Worm (Caenorhabditis elegans) whole organism, L3 larva: Measurements from ENCODE around the gene R02F11.3.

ENCODE experiments used
- R02D3.7 ChIP-seq: fragments of 150-350 bp; optimal IDR thresholded peaks from 2 replicates; lab custom pipeline; 2014; ENCODE audit warnings: missing biosample characterization, missing genetic modification characterization
- ZK546.5 ChIP-seq: sonication (generic microtip); optimal IDR thresholded peaks from 2 replicates; lab custom pipeline; 2017; ENCODE audit warnings: missing biosample characterization, missing genetic modification characterization
- ama-1 ChIP-seq: fragments of 150-350 bp; optimal IDR thresholded peaks from 2 replicates; lab custom pipeline; 2018
- ceh-28 ChIP-seq: fragments of 150-350 bp; optimal IDR thresholded peaks from 2 replicates; lab custom pipeline; 2014; ENCODE audit warnings: missing biosample characterization, missing genetic modification reagents, missing genetic modification characterization
- ceh-82 ChIP-seq: fragments of 150-350 bp; optimal IDR thresholded peaks from 2 replicates; lab custom pipeline; 2014; ENCODE audit warnings: missing biosample characterization, missing genetic modification characterization
- ceh-9 ChIP-seq: sonication (generic microtip); optimal IDR thresholded peaks from 2 replicates; lab custom pipeline; 2018; ENCODE audit warnings: missing biosample characterization, missing genetic modification characterization
- daf-12 ChIP-seq: fragments of 150-350 bp; optimal IDR thresholded peaks from 2 replicates; lab custom pipeline; 2014; ENCODE audit warnings: missing biosample characterization, missing genetic modification reagents, missing genetic modification characterization
- egl-27 ChIP-seq: sonication (generic microtip); optimal IDR thresholded peaks from 4 replicates; lab custom pipeline; 2017; ENCODE audit warnings: missing biosample characterization, missing genetic modification reagents, missing genetic modification characterization
- egl-5 ChIP-seq: fragments of 150-350 bp; optimal IDR thresholded peaks from 2 replicates; lab custom pipeline; 2017; ENCODE audit warnings: missing biosample characterization, missing genetic modification reagents, missing genetic modification characterization, inconsistent platforms
- elt-1 ChIP-seq: fragments of 150-350 bp; optimal IDR thresholded peaks from 2 replicates; lab custom pipeline; 2014; ENCODE audit warnings: missing biosample characterization, missing genetic modification characterization
- elt-2 ChIP-seq: sonication (generic microtip); optimal IDR thresholded peaks from 2 replicates; lab custom pipeline; 2016; ENCODE audit warnings: missing genetic modification reagents, mild to moderate bottlenecking, missing genetic modification characterization, missing compliant biosample characterization
- eor-1 ChIP-seq, 2 experiments: fragments of 150-350 bp; optimal IDR thresholded peaks; 2 replicates each; lab custom pipeline; 2014 to 2018; ENCODE audit warnings: missing biosample characterization in 2 of 2, missing genetic modification characterization in 2 of 2
- fkh-10 ChIP-seq: sonication (generic microtip); optimal IDR thresholded peaks from 2 replicates; lab custom pipeline; 2017; ENCODE audit warnings: missing biosample characterization, missing genetic modification reagents, missing genetic modification characterization
- fkh-2 ChIP-seq: fragments of 150-350 bp; optimal IDR thresholded peaks from 2 replicates; lab custom pipeline; 2014; ENCODE audit warnings: missing biosample characterization, missing genetic modification reagents, missing genetic modification characterization
- fos-1 ChIP-seq: fragments of 150-350 bp; optimal IDR thresholded peaks from 2 replicates; lab custom pipeline; 2014; ENCODE audit warnings: missing biosample characterization, missing genetic modification characterization
- jun-1 ChIP-seq: fragments of 150-350 bp; optimal IDR thresholded peaks from 2 replicates; lab custom pipeline; 2014; ENCODE audit warnings: missing biosample characterization, missing genetic modification reagents, missing genetic modification characterization
- lin-15B ChIP-seq: fragments of 150-350 bp; optimal IDR thresholded peaks from 2 replicates; lab custom pipeline; 2014; ENCODE audit warnings: missing biosample characterization, missing genetic modification characterization
- lin-39 ChIP-seq: fragments of 150-350 bp; optimal IDR thresholded peaks from 2 replicates; lab custom pipeline; 2018; ENCODE audit warnings: missing biosample characterization, missing genetic modification reagents, missing genetic modification characterization
- mdl-1 ChIP-seq: fragments of 150-350 bp; optimal IDR thresholded peaks from 2 replicates; lab custom pipeline; 2014; ENCODE audit warnings: missing biosample characterization, missing genetic modification characterization
- nfya-1 ChIP-seq: sonication (generic microtip); optimal IDR thresholded peaks from 2 replicates; lab custom pipeline; 2017; ENCODE audit warnings: missing genetic modification characterization, mild to moderate bottlenecking, missing compliant biosample characterization, antibody characterized with exemption, moderate library complexity; ENCODE audit not compliant: insufficient read depth
- nhr-11 ChIP-seq: fragments of 150-350 bp; optimal IDR thresholded peaks from 2 replicates; lab custom pipeline; 2014; ENCODE audit warnings: missing biosample characterization, missing genetic modification characterization
- nhr-12 ChIP-seq: fragments of 150-350 bp; optimal IDR thresholded peaks from 2 replicates; lab custom pipeline; 2014; ENCODE audit warnings: missing biosample characterization, missing genetic modification characterization
- nhr-237 ChIP-seq: fragments of 150-350 bp; optimal IDR thresholded peaks from 2 replicates; lab custom pipeline; 2014; ENCODE audit warnings: missing biosample characterization, missing genetic modification characterization
- nhr-25 ChIP-seq: sonication (generic microtip); optimal IDR thresholded peaks from 2 replicates; lab custom pipeline; 2017; ENCODE audit warnings: missing biosample characterization, missing genetic modification characterization
- nhr-28 ChIP-seq: fragments of 150-350 bp; optimal IDR thresholded peaks from 2 replicates; lab custom pipeline; 2014; ENCODE audit warnings: missing biosample characterization, missing genetic modification characterization
- nhr-67 ChIP-seq: fragments of 150-350 bp; optimal IDR thresholded peaks from 2 replicates; lab custom pipeline; 2014; ENCODE audit warnings: missing biosample characterization, missing genetic modification characterization
- nhr-76 ChIP-seq: fragments of 150-350 bp; sonication (generic microtip); optimal IDR thresholded peaks from 5 replicates; lab custom pipeline; 2014; ENCODE audit warnings: missing biosample characterization, missing genetic modification characterization
- nhr-77 ChIP-seq: fragments of 150-350 bp; optimal IDR thresholded peaks from 2 replicates; lab custom pipeline; 2014; ENCODE audit warnings: missing biosample characterization, missing genetic modification characterization
- pqm-1 ChIP-seq: fragments of 150-350 bp; optimal IDR thresholded peaks from 2 replicates; lab custom pipeline; 2017; ENCODE audit warnings: missing biosample characterization, missing genetic modification characterization, inconsistent platforms
- skn-1 ChIP-seq: fragments of 150-350 bp; optimal IDR thresholded peaks from 2 replicates; lab custom pipeline; 2014; ENCODE audit warnings: missing biosample characterization, missing genetic modification characterization
- unc-39 ChIP-seq: sonication (generic microtip); optimal IDR thresholded peaks from 4 replicates; lab custom pipeline; 2017; ENCODE audit warnings: missing biosample characterization, missing genetic modification characterization
- unc-62 ChIP-seq: fragments of 150-350 bp; sonication (generic microtip); optimal IDR thresholded peaks from 4 replicates; lab custom pipeline; 2014; ENCODE audit warnings: missing biosample characterization, missing genetic modification reagents, missing genetic modification characterization
- ztf-4 ChIP-seq: fragments of 150-350 bp; optimal IDR thresholded peaks from 2 replicates; lab custom pipeline; 2014; ENCODE audit warnings: missing biosample characterization, missing genetic modification characterization

The R02F11.3 gene

DNA sequence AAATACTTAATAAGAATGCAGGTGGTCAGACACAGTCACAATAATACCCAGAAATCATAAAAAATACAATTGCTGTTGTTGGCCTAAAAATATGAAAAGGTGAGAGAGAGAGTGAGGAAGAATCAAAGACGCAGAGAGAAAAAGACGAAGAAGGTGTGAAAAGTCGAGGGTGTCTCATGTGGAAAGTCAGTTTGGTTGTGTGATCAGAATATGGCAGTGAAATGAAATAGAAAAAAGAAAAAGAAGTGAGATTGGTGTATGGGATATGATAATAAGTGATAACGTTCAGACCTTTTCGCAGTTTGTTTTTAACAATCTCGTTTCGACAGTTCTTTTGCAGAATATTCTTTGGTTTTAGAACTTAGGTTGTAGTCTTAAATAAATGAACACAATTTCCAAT, 1.1 kb upstream of the R02F11.3 start:
- no peak for TF ChIP-seq nhr-11 (tag; lab: Kevin White, UChicago)
- no peak for TF ChIP-seq fkh-10 (GFP tag; lab: Kevin White, UChicago)
- no peak for TF ChIP-seq nhr-25
- no peak for TF ChIP-seq nhr-237 (tag; lab: Kevin White, UChicago)
- no peak for TF ChIP-seq fos-1 (tag; lab: Kevin White, UChicago)
- no peak for TF ChIP-seq nhr-67 (tag; lab: Kevin White, UChicago)
- TF ChIP-seq elt-2 (tag; lab: Kevin White, UChicago), result no peak

DNA sequence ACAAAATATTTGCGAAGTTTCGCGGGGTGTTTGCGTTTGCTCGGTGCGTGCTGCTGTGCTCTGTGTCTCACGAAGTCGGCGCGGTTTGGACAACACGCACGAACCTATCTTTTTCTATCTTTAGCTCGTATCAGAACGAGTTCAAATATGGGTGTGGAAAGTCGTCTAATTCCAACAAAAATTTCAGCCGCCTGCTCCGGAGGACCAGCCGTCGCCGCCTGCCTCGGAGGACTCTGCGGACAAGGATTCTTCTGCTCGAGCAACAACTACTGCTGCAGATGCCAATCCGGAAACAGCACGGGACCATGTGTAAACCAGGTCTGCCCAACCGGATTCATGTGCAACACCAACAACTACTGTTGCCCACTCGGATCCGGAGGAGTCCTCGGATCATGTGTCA, 3.8 kb downstream of the R02F11.3 start:
- TF ChIP-seq fkh-2 (tag; lab: Kevin White, UChicago) (no peak), lin-15B (tag; lab: Kevin White, UChicago) (no peak), nhr-12 (no peak), lin-39 (no peak), R02D3.7 (tag; lab: Kevin White, UChicago) (no peak), unc-62 (GFP tag; lab: Kevin White, UChicago) (no peak), jun-1 (no peak)

DNA sequence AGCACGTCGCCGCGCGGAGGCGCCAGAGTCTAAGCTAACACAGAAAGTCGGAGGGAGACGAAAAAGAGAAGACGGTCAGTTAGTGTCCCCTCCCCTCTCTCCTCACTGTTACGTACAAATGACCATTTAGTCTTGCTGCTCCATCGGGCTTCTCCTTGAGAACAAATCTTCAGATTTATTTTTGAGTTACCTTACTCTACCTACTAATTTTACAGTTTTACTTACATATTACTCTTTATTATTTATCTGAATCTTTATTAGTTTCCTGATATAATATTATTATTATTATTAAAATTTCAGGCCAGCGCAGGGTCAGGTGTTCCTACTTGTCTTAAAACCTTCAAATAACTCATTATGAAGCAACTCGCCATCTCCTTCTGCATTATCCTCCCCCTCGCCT, 5.0 kb downstream of the R02F11.3 start, which contains the start of gene R02F11.1:
TSS of gene R02F11.1 (plus strand) at position 301 of the 400 bp plus-strand sequence.
- TF ChIP-seq nhr-76, result no peak
- no peak for TF ChIP-seq ceh-82
- TF ChIP-seq daf-12 (tag; lab: Kevin White, UChicago), result no peak
- TF ChIP-seq nhr-67 (tag; lab: Kevin White, UChicago), result no peak
- TF ChIP-seq ZK546.5, result no peak
- no peak for TF ChIP-seq nfya-1 (tag; lab: Kevin White, UChicago)
- TF ChIP-seq nhr-28 (tag; lab: Kevin White, UChicago), result no peak
- no peak for TF ChIP-seq elt-1
- TF ChIP-seq nhr-25, result no peak
- TF ChIP-seq mdl-1 (tag; lab: Kevin White, UChicago), result no peak
- no peak for TF ChIP-seq jun-1
- no peak for TF ChIP-seq ceh-28 (tag; lab: Kevin White, UChicago)
- TF ChIP-seq egl-5 (tag; lab: Kevin White, UChicago), result no peak
- TF ChIP-seq unc-39 (tag; lab: Kevin White, UChicago), result no peak
- no peak for TF ChIP-seq egl-27 (tag; lab: Kevin White, UChicago)
- no peak for TF ChIP-seq unc-62 (GFP tag; lab: Kevin White, UChicago)
- TF ChIP-seq eor-1 (tag; optimal IDR thresholded peaks at IDR 0.05; lab: Kevin White, UChicago), result no peak
- TF ChIP-seq lin-15B (tag; lab: Kevin White, UChicago), result no peak

DNA sequence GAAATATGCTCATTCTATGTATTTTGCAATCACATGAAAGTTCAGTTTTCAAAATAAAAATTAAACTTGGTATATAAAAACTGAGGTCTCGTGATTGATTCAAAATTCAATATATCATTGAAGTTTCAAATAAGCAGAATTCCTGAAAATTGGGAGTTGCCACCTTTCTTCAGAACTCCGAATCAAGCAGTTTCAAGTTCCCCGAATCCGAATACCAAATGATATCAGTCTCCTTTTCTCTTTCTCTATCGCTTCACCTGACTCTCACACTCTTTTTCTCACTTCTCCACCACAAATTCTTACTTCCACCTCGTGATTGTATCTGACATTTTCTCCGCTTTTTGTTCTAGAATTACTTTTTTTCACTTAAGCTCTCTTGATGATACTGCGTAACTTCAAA, 11.4 kb downstream of the R02F11.3 start, which contains the start of gene R02F11.2:
TSS of gene R02F11.2 (plus strand) at position 292 of the 400 bp plus-strand sequence.
- TF ChIP-seq fkh-2 (tag; lab: Kevin White, UChicago) (no peak), nhr-11 (tag; lab: Kevin White, UChicago) (peak; percentile 45), nhr-237 (tag; lab: Kevin White, UChicago) (no peak)

DNA sequence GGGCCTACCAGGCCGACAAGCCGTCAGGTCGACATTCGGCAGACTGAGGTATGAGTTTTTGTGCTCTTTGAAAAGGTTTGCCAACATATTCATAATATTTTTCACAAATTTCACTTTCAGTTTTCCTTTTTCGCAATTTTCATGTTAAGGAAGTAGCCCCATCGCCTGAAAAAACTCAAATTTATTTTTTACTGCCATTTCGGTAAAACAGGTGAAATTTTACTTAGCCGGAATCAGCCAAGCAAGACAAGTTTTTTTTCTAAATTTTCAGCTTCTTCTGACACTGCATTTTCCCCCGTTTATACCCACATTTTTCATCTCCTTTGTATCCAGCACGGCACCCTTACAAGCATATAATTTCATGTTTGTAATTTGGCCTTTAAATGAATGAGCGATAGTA, 14.2 kb downstream of the R02F11.3 start, which contains the start of gene R02F11.11:
TSS of gene R02F11.11 (plus strand) at position 301 of the 400 bp plus-strand sequence.
- no peak for TF ChIP-seq skn-1 (tag; lab: Kevin White, UChicago)
- no peak for TF ChIP-seq egl-5 (tag; lab: Kevin White, UChicago)
- no peak for TF ChIP-seq nhr-76
- TF ChIP-seq elt-1, result no peak
- TF ChIP-seq nhr-67 (tag; lab: Kevin White, UChicago), result no peak
- TF ChIP-seq fkh-10 (GFP tag; lab: Kevin White, UChicago), result no peak
- no peak for TF ChIP-seq nhr-237 (tag; lab: Kevin White, UChicago)
- TF ChIP-seq nfya-1 (tag; lab: Kevin White, UChicago), result no peak
- TF ChIP-seq ama-1 (lab: Kevin White, UChicago), result no peak
- TF ChIP-seq nhr-11 (tag; lab: Kevin White, UChicago), result no peak
- no peak for TF ChIP-seq ceh-9 (tag; lab: Kevin White, UChicago)
- no peak for TF ChIP-seq lin-39
- TF ChIP-seq ceh-28 (tag; lab: Kevin White, UChicago), result no peak
- TF ChIP-seq pqm-1 (tag; lab: Kevin White, UChicago), result no peak
- TF ChIP-seq fkh-2 (tag; lab: Kevin White, UChicago), result no peak
- TF ChIP-seq mdl-1 (tag; lab: Kevin White, UChicago), result no peak
- no peak for TF ChIP-seq ztf-4
- TF ChIP-seq nhr-77 (tag; lab: Kevin White, UChicago), result no peak
- TF ChIP-seq lin-15B (tag; lab: Kevin White, UChicago), result no peak
- TF ChIP-seq unc-62 (GFP tag; lab: Kevin White, UChicago), result no peak
